Worm (Caenorhabditis elegans) whole organism, L4/young adult: ENCODE data around the gene cyp-33C1.

Experiments
- dao-5 ChIP-seq: sonication (generic microtip); optimal IDR thresholded peaks from 2 replicates; lab custom pipeline; 2016; ENCODE audit warnings: missing genotype, missing genetic modification characterization, moderate library complexity, missing compliant biosample characterization
- him-1 ChIP-seq: sonication (generic microtip); optimal IDR thresholded peaks from 2 replicates; lab custom pipeline; 2016; ENCODE audit warnings: missing genotype, missing genetic modification reagents, missing genetic modification characterization, missing compliant biosample characterization

- no peak for TF ChIP-seq him-1 (tag; lab: Kevin White, UChicago)
- TF ChIP-seq dao-5 (tag; lab: Kevin White, UChicago), result no peak
Measured at ce11 chrV:2216927-2217326, 37.6 kb downstream of the cyp-33C1 start.
